Fruit fly (Drosophila melanogaster): Measurements from ENCODE around the gene CG13771.

dm6 chr2L:6692048-6692447 lies 28.6 kb upstream of the CG13771 start:
- TF ChIP-seq CTCF (optimal IDR thresholded peaks at IDR 0.05) (no peak), CG8478 (optimal IDR thresholded peaks at IDR 0.05) (no peak)

Data from S2 (cell line).